Worm (Caenorhabditis elegans) whole organism, dauer: ENCODE results near the gene srlf-36.

Experiments used
- unc-62 ChIP-seq: sonication (generic microtip); optimal IDR thresholded peaks from 2 replicates; lab custom pipeline; 2017; ENCODE audit warnings: missing biosample characterization, missing genetic modification reagents, missing genetic modification characterization

srlf-36 gene

ce11 chrV:620987-621386, 11.4 kb upstream of the srlf-36 start:
- no peak for TF ChIP-seq unc-62 (GFP tag; lab: Kevin White, UChicago)

- peak; percentile 31 for TF ChIP-seq unc-62 (GFP tag; lab: Kevin White, UChicago)
Measured at ce11 chrV:619054-619453, 9.5 kb upstream of the srlf-36 start, which contains the start of gene F48G7.4. Gene F48G7.4, plus strand, starts transcription at chrV:619453.

ce11 chrV:617917-618316, 8.3 kb upstream of the srlf-36 start:
- TF ChIP-seq unc-62 (GFP tag; lab: Kevin White, UChicago), result no peak

- no peak for TF ChIP-seq unc-62 (GFP tag; lab: Kevin White, UChicago)
Measured at ce11 chrV:615275-615674, 5.7 kb upstream of the srlf-36 start, which contains the start of gene F48G7.13. Gene F48G7.13, plus strand, starts transcription at chrV:615575.

- no peak for TF ChIP-seq unc-62 (GFP tag; lab: Kevin White, UChicago)
Measured at ce11 chrV:610217-610616, 646 bp upstream of the srlf-36 start, which contains the start of gene nhr-90. Gene nhr-90, plus strand, starts transcription at chrV:610512.

ce11 chrV:608844-609243, 727 bp downstream of the srlf-36 start, which contains the start of gene srw-109:
Gene srw-109, minus strand, starts transcription at chrV:608944.
- TF ChIP-seq unc-62 (GFP tag; lab: Kevin White, UChicago), result no peak

ce11 chrV:604105-604504, 5.5 kb downstream of the srlf-36 start, which contains the start of gene srlf-37:
Gene srlf-37, minus strand, starts transcription at chrV:604205.
- no peak for TF ChIP-seq unc-62 (GFP tag; lab: Kevin White, UChicago)

- TF ChIP-seq unc-62 (GFP tag; lab: Kevin White, UChicago), result no peak
Measured at ce11 chrV:600231-600630, 9.3 kb downstream of the srlf-36 start, which contains the start of gene nhr-251. Gene nhr-251, plus strand, starts transcription at chrV:600531.

ce11 chrV:599783-600182, 9.8 kb downstream of the srlf-36 start:
- TF ChIP-seq unc-62 (GFP tag; lab: Kevin White, UChicago), result no peak

- TF ChIP-seq unc-62 (GFP tag; lab: Kevin White, UChicago), result no peak
Measured at ce11 chrV:598626-599025, 10.9 kb downstream of the srlf-36 start.

ce11 chrV:597823-598222, 11.7 kb downstream of the srlf-36 start:
- no peak for TF ChIP-seq unc-62 (GFP tag; lab: Kevin White, UChicago)

ce11 chrV:596923-597322, 12.6 kb downstream of the srlf-36 start:
- TF ChIP-seq unc-62 (GFP tag; lab: Kevin White, UChicago), result no peak

ce11 chrV:592959-593358, 16.6 kb downstream of the srlf-36 start, which contains the start of gene ZK488.5:
Gene ZK488.5, plus strand, starts transcription at chrV:593259.
- TF ChIP-seq unc-62 (GFP tag; lab: Kevin White, UChicago), result no peak

ce11 chrV:590182-590581, 19.4 kb downstream of the srlf-36 start, which contains the start of gene ZK488.6:
Gene ZK488.6, plus strand, starts transcription at chrV:590482.
- TF ChIP-seq unc-62 (GFP tag; lab: Kevin White, UChicago), result no peak

- no peak for TF ChIP-seq unc-62 (GFP tag; lab: Kevin White, UChicago)
Measured at ce11 chrV:587818-588217, 21.8 kb downstream of the srlf-36 start, which contains the start of gene K06H6.1. Gene K06H6.1, plus strand, starts transcription at chrV:588118.

ce11 chrV:585472-585871, 24.1 kb downstream of the srlf-36 start, which contains the start of gene K06H6.2:
Gene K06H6.2, plus strand, starts transcription at chrV:585772.
- no peak for TF ChIP-seq unc-62 (GFP tag; lab: Kevin White, UChicago)

- TF ChIP-seq unc-62 (GFP tag; lab: Kevin White, UChicago), result no peak
Measured at ce11 chrV:581616-582015, 28.0 kb downstream of the srlf-36 start, which contains the start of gene nstp-7. Gene nstp-7, plus strand, starts transcription at chrV:581916.
